Fruit fly (Drosophila melanogaster): ENCODE results near the gene MED30.

MED30 gene

DNA sequence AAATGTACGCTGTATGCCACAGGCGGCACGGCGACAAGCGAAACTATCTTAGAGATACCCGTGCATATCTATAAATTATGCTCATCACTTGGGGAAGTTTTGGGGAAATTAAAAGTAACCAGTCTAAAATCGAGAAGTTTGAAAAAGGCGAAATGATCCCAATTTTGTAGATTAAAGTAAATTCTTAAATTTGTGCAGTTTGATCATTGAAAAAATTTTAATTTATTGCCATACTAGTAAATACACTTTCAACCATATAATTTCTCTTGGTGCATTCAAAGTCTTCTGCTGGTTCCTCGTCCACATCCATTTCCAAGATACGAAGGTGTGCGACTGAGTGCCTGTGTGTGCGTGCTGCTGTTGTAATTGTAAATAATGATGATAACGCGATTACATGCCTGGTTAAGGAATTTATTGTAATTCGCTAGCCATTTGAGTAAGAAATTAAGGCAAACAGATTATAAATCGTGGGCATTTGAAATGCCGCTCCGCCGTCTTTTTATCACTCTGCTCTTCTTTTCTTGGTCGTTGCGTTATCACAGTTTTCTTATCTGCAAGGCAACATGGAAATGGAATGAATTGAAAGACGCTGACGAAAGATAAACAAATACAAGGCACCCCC lies 38.4 kb downstream of the MED30 start (continued):
- TF ChIP-seq Rx (GFP tag; IDR thresholded peaks at IDR 0.05) (peak; percentile 60), tna (GFP tag; IDR thresholded peaks at IDR 0.05; ENCODE audit: partially characterized antibody) (no peak), jigr1 (GFP tag; IDR thresholded peaks at IDR 0.05) (peak; percentile 80; the same call in 2 of the 3 replicates), Nf-YA (GFP tag; IDR thresholded peaks at IDR 0.05) (peak; percentile 87), CG43689 (GFP tag; IDR thresholded peaks at IDR 0.05) (peak; percentile 82), Neu2 (GFP tag; optimal IDR thresholded peaks at IDR 0.05; ENCODE audit: borderline replicate concordance) (no peak), ranshi (GFP tag; IDR thresholded peaks at IDR 0.05) (peak; percentile 88), tup (GFP tag; optimal IDR thresholded peaks at IDR 0.05) (peak; percentile 43), CG31441 (GFP tag; IDR thresholded peaks at IDR 0.05) (peak; percentile 91), dimm (GFP tag; IDR thresholded peaks at IDR 0.05) (peak; percentile 64), tio (GFP tag; optimal IDR thresholded peaks at IDR 0.05) (peak; percentile 78), tap (tag; optimal IDR thresholded peaks at IDR 0.05) (peak; percentile 89), cato (GFP tag; optimal IDR thresholded peaks at IDR 0.05; ENCODE audit: borderline replicate concordance) (peak; percentile 78), bigmax (GFP tag; optimal IDR thresholded peaks at IDR 0.05) (no peak), peb (GFP tag; IDR thresholded peaks at IDR 0.05) (peak; percentile 79), Hsf (GFP tag; optimal IDR thresholded peaks at IDR 0.05) (peak; percentile 86), Ada2b (GFP tag; IDR thresholded peaks at IDR 0.05) (peak; percentile 90), Oaz (GFP tag; IDR thresholded peaks at IDR 0.05) (peak; percentile 78), Dfd (GFP tag; optimal IDR thresholded peaks at IDR 0.05) (no peak), HLHmδ (GFP tag; optimal IDR thresholded peaks at IDR 0.05) (no peak), Fer2 (tag; optimal IDR thresholded peaks at IDR 0.05) (peak; percentile 32), CG5245 (GFP tag; optimal IDR thresholded peaks at IDR 0.05) (peak; percentile 87), Nf-YB (GFP tag; optimal IDR thresholded peaks at IDR 0.05) (peak; percentile 68), Mes4 (GFP tag; optimal IDR thresholded peaks at IDR 0.05) (peak; percentile 81), CG10209 (GFP tag; optimal IDR thresholded peaks at IDR 0.05) (peak; percentile 83), CG34224 (GFP tag; IDR thresholded peaks at IDR 0.05; ENCODE audit: partially characterized antibody) (no peak), hth (optimal IDR thresholded peaks at IDR 0.05) (no peak), gce (GFP tag; IDR thresholded peaks at IDR 0.05) (peak; percentile 81; the same call in 2 of the 3 replicates), gcm (GFP tag; optimal IDR thresholded peaks at IDR 0.05) (peak; percentile 89), CG9727 (GFP tag; optimal IDR thresholded peaks at IDR 0.05) (peak; percentile 77), sens (GFP tag) (peak; percentile 98), nerfin-2 (GFP tag; IDR thresholded peaks at IDR 0.05; ENCODE audit: partially characterized antibody) (no peak), CG4328 (GFP tag; optimal IDR thresholded peaks at IDR 0.05) (peak; percentile 30), lilli (GFP tag; optimal IDR thresholded peaks at IDR 0.05) (peak; percentile 74), CG6272 (GFP tag; IDR thresholded peaks at IDR 0.05) (peak; percentile 79), slbo (GFP tag; IDR thresholded peaks at IDR 0.05) (peak; percentile 81), CG4707 (GFP tag; optimal IDR thresholded peaks at IDR 0.05) (peak; percentile 45), CG8924 (tag; optimal IDR thresholded peaks at IDR 0.05) (peak; percentile 92), CG8290 (GFP tag; optimal IDR thresholded peaks at IDR 0.05) (peak; percentile 57), CG8290 (tag; optimal IDR thresholded peaks at IDR 0.05) (no peak), Dll (GFP tag; IDR thresholded peaks at IDR 0.05; ENCODE audit: partially characterized antibody) (no peak), ind (GFP tag; optimal IDR thresholded peaks at IDR 0.05) (peak; percentile 87), fd64A (GFP tag; optimal IDR thresholded peaks at IDR 0.05) (peak; percentile 81), knrl (GFP tag; IDR thresholded peaks at IDR 0.05; ENCODE audit: partially characterized antibody) (no peak), gfzf (GFP tag; optimal IDR thresholded peaks at IDR 0.05) (peak; percentile 2), CG9797 (GFP tag; optimal IDR thresholded peaks at IDR 0.05) (no peak), CG32532 (GFP tag; IDR thresholded peaks at IDR 0.05) (peak; percentile 73; the same call in 1 of the 2 replicates), Max (GFP tag; optimal IDR thresholded peaks at IDR 0.05) (peak; percentile 87), Deaf1 (tag; optimal IDR thresholded peaks at IDR 0.05) (peak; percentile 63), fu2 (GFP tag; optimal IDR thresholded peaks at IDR 0.05) (peak; percentile 56)

All from whole organism, embryonic.